Worm (Caenorhabditis elegans) whole organism, early embryonic: ENCODE measurements around the gene bpnt-1.

Experiments
- B0310.2 ChIP-seq: sonication (generic microtip); optimal IDR thresholded peaks from 2 replicates; lab custom pipeline; 2016; ENCODE audit warnings: mild to moderate bottlenecking, missing genetic modification characterization, missing compliant biosample characterization
- F13C5.2 ChIP-seq: sonication (generic microtip); optimal IDR thresholded peaks from 2 replicates; lab custom pipeline; 2017; ENCODE audit warnings: mild to moderate bottlenecking, missing genetic modification characterization, inconsistent platforms, missing compliant biosample characterization
- ama-1 ChIP-seq: fragments of 150-350 bp; optimal IDR thresholded peaks from 2 replicates; lab custom pipeline; 2014
- flt-1 ChIP-seq: fragments of 200-800 bp; sonication (Bioruptor generic); IDR thresholded peaks from 2 replicates; pipeline ENCODE4 v1.3.6; 2022; ENCODE audit warnings: missing genetic modification characterization, missing compliant biosample characterization
- pes-1 ChIP-seq: fragments of 200-800 bp; sonication (Bioruptor generic); IDR thresholded peaks from 2 replicates; pipeline ENCODE4 v1.3.6; 2022; ENCODE audit warnings: missing genetic modification reagents, missing genetic modification characterization, missing compliant biosample characterization

DNA sequence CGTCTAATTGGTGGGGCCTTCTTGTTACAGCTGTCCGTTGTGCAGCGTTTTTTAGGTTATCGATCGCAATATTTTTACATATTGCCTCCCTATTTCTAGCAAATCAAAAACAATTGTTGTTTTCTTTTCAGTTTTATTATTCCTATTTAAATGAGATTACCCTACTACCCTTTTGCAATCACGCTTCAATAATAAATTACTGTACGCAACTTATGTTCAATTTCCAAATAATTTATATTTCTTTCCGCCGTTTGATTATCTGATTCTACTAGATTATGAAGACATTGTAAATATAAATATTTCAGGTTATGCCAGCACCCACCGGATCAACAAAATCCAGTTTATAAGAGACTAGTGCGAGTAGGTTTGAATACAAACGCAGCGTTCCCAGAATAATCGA is 14.7 kb upstream of the bpnt-1 start, which contains the start of gene ZK430.5:
- TF ChIP-seq F13C5.2 (tag; lab: Kevin White, UChicago) (no peak), ama-1 (lab: Kevin White, UChicago) (no peak), B0310.2 (tag; lab: Kevin White, UChicago) (no peak), pes-1 (no peak), flt-1 (no peak)
